Worm (Caenorhabditis elegans): ENCODE measurements around the gene pgap-1.

- no peak for TF ChIP-seq elt-1 (tag; optimal IDR thresholded peaks at IDR 0.05)
- no peak for TF ChIP-seq skn-1 (tag; optimal IDR thresholded peaks at IDR 0.05)
- no peak for TF ChIP-seq snpc-4 (tag; optimal IDR thresholded peaks at IDR 0.05)
- no peak for TF ChIP-seq nhr-76 (tag; optimal IDR thresholded peaks at IDR 0.05)
- TF ChIP-seq sea-2 (GFP tag; optimal IDR thresholded peaks at IDR 0.05): no peak
- TF ChIP-seq unc-39 (tag; optimal IDR thresholded peaks at IDR 0.05): no peak
- TF ChIP-seq nhr-11 (tag; optimal IDR thresholded peaks at IDR 0.05): no peak
- no peak for TF ChIP-seq fkh-10 (GFP tag; optimal IDR thresholded peaks at IDR 0.05)
- TF ChIP-seq nhr-77 (tag; optimal IDR thresholded peaks at IDR 0.05): no peak
These were observed 27.1 kb upstream of the pgap-1 start for ce11 chrV:11214569-11214968.
